Worm (Caenorhabditis elegans): ENCODE results near the gene sru-25.

ce11 chrV:626321-626720, 47.8 kb downstream of the sru-25 start, which contains the start of gene F48G7.7:
- TF ChIP-seq tbx-2 (tag; optimal IDR thresholded peaks at IDR 0.05) (no peak), rnt-1 (tag; optimal IDR thresholded peaks at IDR 0.05) (no peak), nfya-1 (tag; optimal IDR thresholded peaks at IDR 0.05) (no peak), gmeb-2 (tag; optimal IDR thresholded peaks at IDR 0.05) (no peak), ztf-16 (tag; optimal IDR thresholded peaks at IDR 0.05) (no peak), unc-86 (tag; optimal IDR thresholded peaks at IDR 0.05) (no peak), hlh-8 (tag; optimal IDR thresholded peaks at IDR 0.05) (no peak), fkh-6 (tag; optimal IDR thresholded peaks at IDR 0.05) (no peak), hlh-30 (tag; optimal IDR thresholded peaks at IDR 0.05; ENCODE audit: insufficient read depth) (no peak), ceh-19 (GFP tag; optimal IDR thresholded peaks at IDR 0.05) (no peak), elt-2 (tag; optimal IDR thresholded peaks at IDR 0.05) (no peak)

Measured in whole organism, late embryonic.